Fruit fly (Drosophila melanogaster): ENCODE data around the gene Acf.

Gene Acf

DNA sequence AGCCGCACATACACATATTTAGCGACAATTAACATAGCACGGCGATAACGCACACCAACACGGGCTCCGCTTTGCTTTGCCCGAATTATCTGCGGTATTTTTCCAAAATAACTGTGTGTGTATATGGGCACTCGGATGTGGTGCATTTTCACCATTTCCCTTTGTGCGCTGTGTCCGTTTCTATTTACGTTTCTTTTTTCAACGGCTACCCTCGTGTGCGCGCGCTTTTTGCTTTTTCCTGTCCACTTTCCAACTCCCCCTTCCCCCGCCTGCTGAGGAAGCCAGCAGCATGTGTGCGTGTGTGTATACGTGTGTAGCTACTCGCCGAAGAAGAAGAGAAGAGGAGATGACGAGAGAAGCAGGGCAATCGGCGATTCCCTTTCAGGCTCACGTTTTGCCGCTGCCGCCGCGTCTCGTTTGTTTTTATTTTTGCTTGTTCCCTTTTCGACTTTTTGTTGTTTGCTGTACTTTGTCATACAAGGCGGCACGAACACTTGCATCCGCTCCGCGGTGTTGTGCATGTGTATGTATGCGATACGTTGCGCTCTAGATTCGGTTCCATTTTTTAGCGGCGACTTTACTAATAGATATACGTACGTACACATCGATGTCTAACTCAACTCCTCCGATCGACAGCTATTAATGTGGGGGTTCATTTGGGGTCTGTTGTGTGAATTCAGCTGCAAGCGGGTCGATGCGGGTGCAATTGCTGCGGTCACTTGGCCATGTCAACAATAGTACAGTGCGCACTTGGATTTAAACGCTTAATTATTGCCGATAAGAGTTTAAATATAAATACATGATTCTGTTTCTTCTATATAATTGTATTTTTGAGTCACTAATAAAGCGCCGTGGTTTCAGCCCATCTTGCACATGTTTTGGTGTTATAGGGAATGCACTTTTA is 45.4 kb upstream of the Acf start:
- no peak for TF ChIP-seq cnc (optimal IDR thresholded peaks at IDR 0.05)
- peak; percentile 28 for TF ChIP-seq ovo (GFP tag; optimal IDR thresholded peaks at IDR 0.05)
- TF ChIP-seq CG12768 (GFP tag; optimal IDR thresholded peaks at IDR 0.05): peak; percentile 28
- no peak for TF ChIP-seq CG7045 (GFP tag; optimal IDR thresholded peaks at IDR 0.05)
- peak; percentile 99 for TF ChIP-seq Mnt (GFP tag; optimal IDR thresholded peaks at IDR 0.05)
- peak; percentile 69 for TF ChIP-seq CG11617 (GFP tag; optimal IDR thresholded peaks at IDR 0.05)
- TF ChIP-seq tj (GFP tag; optimal IDR thresholded peaks at IDR 0.05): peak; percentile 40
- TF ChIP-seq Clk (GFP tag; optimal IDR thresholded peaks at IDR 0.05): no peak
- TF ChIP-seq toe (GFP tag; optimal IDR thresholded peaks at IDR 0.05): no peak
- TF ChIP-seq kay (GFP tag; ENCODE audit: borderline replicate concordance): no peak
- peak; percentile 49 for TF ChIP-seq Hr96 (GFP tag; optimal IDR thresholded peaks at IDR 0.05)
- TF ChIP-seq CG7101 (tag; optimal IDR thresholded peaks at IDR 0.05): peak; percentile 5
- TF ChIP-seq bab1 (GFP tag; optimal IDR thresholded peaks at IDR 0.05): peak; percentile 16
- TF ChIP-seq pad (GFP tag; optimal IDR thresholded peaks at IDR 0.05): peak; percentile 60
- no peak for TF ChIP-seq Crg-1 (GFP tag; optimal IDR thresholded peaks at IDR 0.05)
- peak; percentile 93 for TF ChIP-seq cic (GFP tag; optimal IDR thresholded peaks at IDR 0.05)
- no peak for TF ChIP-seq CG5204 (GFP tag; optimal IDR thresholded peaks at IDR 0.05)
- TF ChIP-seq CG1620 (GFP tag; optimal IDR thresholded peaks at IDR 0.05): no peak
- no peak for TF ChIP-seq CG33017 (tag; optimal IDR thresholded peaks at IDR 0.05)
- TF ChIP-seq CG14711 (tag; optimal IDR thresholded peaks at IDR 0.05): no peak

DNA sequence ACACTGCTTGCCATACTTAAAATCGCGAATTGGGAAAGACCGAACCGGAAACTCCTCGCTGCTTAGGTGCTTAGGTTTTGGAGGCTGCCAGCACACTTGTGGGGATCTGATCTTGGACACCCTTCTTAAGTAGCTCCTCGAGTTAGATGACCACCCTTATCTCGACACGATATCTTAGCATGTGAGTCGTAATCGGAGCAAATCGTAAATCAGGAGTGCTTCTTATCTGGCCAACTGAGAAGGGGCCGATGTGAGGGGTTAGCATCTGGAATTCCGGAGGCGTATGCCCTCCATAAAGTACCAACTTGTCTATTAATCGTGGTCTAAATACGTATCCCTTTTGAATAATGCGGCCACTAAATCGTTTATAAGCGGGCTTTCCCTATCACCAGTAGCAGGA is 39.2 kb upstream of the Acf start, which contains the start of gene salt:
Gene salt, minus strand, starts transcription at position 101 of the 400 bp plus-strand sequence.
- TF ChIP-seq Clk (GFP tag; optimal IDR thresholded peaks at IDR 0.05) (no peak), pad (GFP tag; optimal IDR thresholded peaks at IDR 0.05) (no peak), Mnt (GFP tag; optimal IDR thresholded peaks at IDR 0.05) (no peak), CG12768 (GFP tag; optimal IDR thresholded peaks at IDR 0.05) (no peak), CG7101 (tag; optimal IDR thresholded peaks at IDR 0.05) (no peak), CG7045 (GFP tag; optimal IDR thresholded peaks at IDR 0.05) (no peak), Hr96 (GFP tag; optimal IDR thresholded peaks at IDR 0.05) (no peak), Crg-1 (GFP tag; optimal IDR thresholded peaks at IDR 0.05) (no peak), CG5204 (GFP tag; optimal IDR thresholded peaks at IDR 0.05) (no peak), tj (GFP tag; optimal IDR thresholded peaks at IDR 0.05) (no peak), cic (GFP tag; optimal IDR thresholded peaks at IDR 0.05) (no peak), CG1620 (GFP tag; optimal IDR thresholded peaks at IDR 0.05) (no peak), CG11617 (GFP tag; optimal IDR thresholded peaks at IDR 0.05) (no peak), CG14711 (tag; optimal IDR thresholded peaks at IDR 0.05) (no peak)

DNA sequence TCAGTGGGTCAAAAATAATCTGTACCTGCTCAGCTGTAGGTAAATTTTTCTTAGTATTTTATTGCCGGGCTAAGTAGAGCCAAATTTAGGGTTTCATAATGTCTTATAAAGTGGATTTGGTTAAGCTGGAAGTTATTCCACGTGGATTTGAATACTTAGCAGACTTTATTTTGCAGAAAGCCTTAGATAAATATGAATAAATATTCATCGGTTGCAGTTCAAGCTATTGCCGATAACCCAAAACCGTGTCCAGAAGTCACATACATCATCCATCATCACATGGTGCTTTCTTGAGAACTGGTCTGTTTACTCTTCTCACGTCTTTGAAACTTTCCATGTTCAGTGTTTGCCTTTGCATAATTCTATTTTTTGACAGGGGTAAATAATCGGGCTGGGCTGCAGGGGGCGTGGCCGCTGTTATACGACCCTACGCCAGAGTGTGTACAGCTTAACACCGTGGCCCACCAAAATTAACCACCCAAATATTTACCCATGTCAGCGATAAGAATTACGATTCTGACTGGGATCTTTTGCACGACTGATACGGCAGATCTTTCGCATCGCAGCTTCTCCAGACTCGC is 35.1 kb upstream of the Acf start, which contains the start of gene CG2187:
Gene CG2187, minus strand, starts transcription at position 51 of the 581 bp plus-strand sequence.
- TF ChIP-seq kay (GFP tag; ENCODE audit: borderline replicate concordance) (peak; percentile 17), CG12768 (GFP tag; optimal IDR thresholded peaks at IDR 0.05) (no peak), pad (GFP tag; optimal IDR thresholded peaks at IDR 0.05) (no peak), CG14711 (tag; optimal IDR thresholded peaks at IDR 0.05) (no peak)

- no peak for TF ChIP-seq toe (GFP tag; optimal IDR thresholded peaks at IDR 0.05)
- peak in 1 of 2 experiments; percentile 13 for TF ChIP-seq cnc (optimal IDR thresholded peaks at IDR 0.05)
- no peak for TF ChIP-seq Crg-1 (GFP tag; optimal IDR thresholded peaks at IDR 0.05)
- peak; percentile 83 for TF ChIP-seq cic (GFP tag; optimal IDR thresholded peaks at IDR 0.05)
- TF ChIP-seq Hr96 (GFP tag; optimal IDR thresholded peaks at IDR 0.05): no peak
Measured at dm6 chr3R:31761529-31762009, 32.2 kb upstream of the Acf start, which contains the start of gene Smvt. Gene Smvt, minus strand, starts transcription at chr3R:31761579.

- TF ChIP-seq ovo (GFP tag; optimal IDR thresholded peaks at IDR 0.05) (no peak), kay (GFP tag; ENCODE audit: borderline replicate concordance) (no peak), CG7101 (tag; optimal IDR thresholded peaks at IDR 0.05) (no peak), cic (GFP tag; optimal IDR thresholded peaks at IDR 0.05) (no peak), CG12768 (GFP tag; optimal IDR thresholded peaks at IDR 0.05) (no peak), tj (GFP tag; optimal IDR thresholded peaks at IDR 0.05) (no peak), CG7045 (GFP tag; optimal IDR thresholded peaks at IDR 0.05) (no peak), bab1 (GFP tag; optimal IDR thresholded peaks at IDR 0.05) (no peak), pad (GFP tag; optimal IDR thresholded peaks at IDR 0.05) (no peak), CG14711 (tag; optimal IDR thresholded peaks at IDR 0.05) (no peak)
Measured at dm6 chr3R:31762672-31763071, 31.1 kb upstream of the Acf start.

dm6 chr3R:31764672-31765071 is 29.1 kb upstream of the Acf start, which contains the start of gene CG2150:
Gene CG2150, minus strand, starts transcription at chr3R:31764772.
- TF ChIP-seq tj (GFP tag; optimal IDR thresholded peaks at IDR 0.05) (no peak), Clk (GFP tag; optimal IDR thresholded peaks at IDR 0.05) (no peak), CG7045 (GFP tag; optimal IDR thresholded peaks at IDR 0.05) (no peak), bab1 (GFP tag; optimal IDR thresholded peaks at IDR 0.05) (no peak), Crg-1 (GFP tag; optimal IDR thresholded peaks at IDR 0.05) (no peak), CG7101 (tag; optimal IDR thresholded peaks at IDR 0.05) (no peak), CG1620 (GFP tag; optimal IDR thresholded peaks at IDR 0.05) (no peak), ovo (GFP tag; optimal IDR thresholded peaks at IDR 0.05) (no peak), pad (GFP tag; optimal IDR thresholded peaks at IDR 0.05) (no peak), kay (GFP tag; ENCODE audit: borderline replicate concordance) (no peak), cnc (optimal IDR thresholded peaks at IDR 0.05) (no peak), CG33017 (tag; optimal IDR thresholded peaks at IDR 0.05) (no peak), cic (GFP tag; optimal IDR thresholded peaks at IDR 0.05) (no peak)
